Worm (Caenorhabditis elegans) whole organism, young adult: ENCODE results near the gene hmit-1.1.

ENCODE experiments used
- F49E8.2 ChIP-seq: sonication (generic microtip); optimal IDR thresholded peaks from 3 replicates; lab custom pipeline; 2017; ENCODE audit warnings: missing genetic modification characterization, mild to moderate bottlenecking, missing compliant biosample characterization, antibody characterized with exemption, moderate library complexity; ENCODE audit not compliant: insufficient read depth
- K11D2.4 ChIP-seq: fragments of 200-800 bp; sonication (Bioruptor generic); IDR thresholded peaks from 2 replicates; pipeline ENCODE4 v1.3.6; 2022; ENCODE audit warnings: missing genetic modification reagents, missing genetic modification characterization, missing compliant biosample characterization
- T07F8.4 ChIP-seq: sonication (generic microtip); optimal IDR thresholded peaks from 2 replicates; lab custom pipeline; 2016; ENCODE audit warnings: mild to moderate bottlenecking, missing genetic modification characterization, moderate library complexity, missing compliant biosample characterization
- ama-1 ChIP-seq, 3 experiments: fragments of 150-350 bp in 1 of 3; sonication (generic microtip) in 2 of 3; optimal IDR thresholded peaks; 2 replicates each; lab custom pipeline; 2014 to 2018; ENCODE audit warnings: missing biosample characterization in 2 of 3, missing genetic modification characterization in 2 of 3, missing genetic modification reagents in 2 of 3
- ceh-27 ChIP-seq: fragments of 200-800 bp; sonication (Bioruptor generic); optimal IDR thresholded peaks from 2 replicates; lab custom pipeline; 2018; ENCODE audit warnings: mild to moderate bottlenecking, missing genetic modification characterization, moderate library complexity, missing compliant biosample characterization
- dpl-1 ChIP-seq: fragments of 150-350 bp; optimal IDR thresholded peaks from 2 replicates; lab custom pipeline; 2014; ENCODE audit warnings: missing biosample characterization, missing genetic modification reagents, missing genetic modification characterization
- let-526 ChIP-seq: fragments of 200-800 bp; sonication (Bioruptor generic); IDR thresholded peaks from 2 replicates; pipeline ENCODE4 v1.3.6; 2022; ENCODE audit warnings: missing genetic modification reagents, missing genetic modification characterization, missing compliant biosample characterization
- lin-40 ChIP-seq: sonication (generic microtip); optimal IDR thresholded peaks from 2 replicates; lab custom pipeline; 2016; ENCODE audit warnings: missing genetic modification characterization, mild to moderate bottlenecking, missing compliant biosample characterization, missing genotype, missing genetic modification reagents
- madf-3 ChIP-seq: fragments of 200-800 bp; sonication (Bioruptor generic); IDR thresholded peaks from 2 replicates; pipeline ENCODE4 v1.3.6; 2022; ENCODE audit warnings: missing genetic modification reagents, missing genetic modification characterization, missing compliant biosample characterization
- unc-62 ChIP-seq: fragments of 150-350 bp; optimal IDR thresholded peaks from 2 replicates; lab custom pipeline; 2014; ENCODE audit warnings: missing biosample characterization, missing genetic modification reagents, missing genetic modification characterization
- zfh-2 ChIP-seq: fragments of 200-800 bp; sonication (Bioruptor generic); conservative IDR thresholded peaks from 2 replicates; pipeline ENCODE4 v1.3.6; 2022; ENCODE audit warnings: missing genetic modification reagents, missing genetic modification characterization, missing compliant biosample characterization

DNA sequence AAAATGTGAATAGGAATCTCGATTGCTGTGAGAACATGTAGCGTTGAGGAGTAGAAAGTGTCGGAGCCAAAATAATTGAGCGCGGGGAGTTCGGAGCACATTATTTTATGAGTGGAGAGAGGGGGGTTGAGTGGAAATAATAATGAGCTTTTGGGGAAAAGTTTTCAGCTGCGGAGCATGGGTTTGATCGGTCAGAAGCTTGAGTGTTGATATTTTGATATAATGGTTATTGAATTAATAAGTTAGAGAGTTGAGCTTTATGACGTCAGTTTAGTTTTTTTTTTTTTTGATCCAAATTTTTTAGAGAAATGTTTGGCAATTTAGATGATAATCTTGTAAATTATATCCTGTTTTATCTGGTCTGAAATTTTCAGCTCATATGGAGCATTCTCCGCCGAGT lies 36.4 kb upstream of the hmit-1.1 start, which contains the start of gene srh-178:
- TF ChIP-seq T07F8.4 (tag; lab: Kevin White, UChicago): no peak
- no peak for TF ChIP-seq unc-62 (GFP tag; lab: Kevin White, UChicago)
- no peak for TF ChIP-seq ceh-27 (GFP tag; lab: Kevin White, UChicago)
- TF ChIP-seq ama-1 (optimal IDR thresholded peaks at IDR 0.05; lab: Kevin White, UChicago): no peak
- no peak for TF ChIP-seq ama-1 (GFP tag; optimal IDR thresholded peaks at IDR 0.05; lab: Kevin White, UChicago)
- TF ChIP-seq zfh-2 (GFP tag; lab: Robert Waterston, UW): no peak
- no peak for TF ChIP-seq F49E8.2 (tag; lab: Kevin White, UChicago)
- TF ChIP-seq let-526: no peak
- TF ChIP-seq dpl-1 (GFP tag; lab: Kevin White, UChicago): no peak
- TF ChIP-seq K11D2.4 (GFP tag; lab: Robert Waterston, UW): no peak
- TF ChIP-seq madf-3 (GFP tag; lab: Robert Waterston, UW): no peak
- TF ChIP-seq lin-40: no peak
